Worm (Caenorhabditis elegans) whole organism, young adult: Measurements from ENCODE around the gene spp-8.

Experiments used
- ama-1 ChIP-seq, 3 experiments: fragments of 150-350 bp in 1 of 3; sonication (generic microtip) in 2 of 3; optimal IDR thresholded peaks; 2 replicates each; lab custom pipeline; 2014 to 2018; ENCODE audit warnings: missing biosample characterization in 2 of 3, missing genetic modification characterization in 2 of 3, missing genetic modification reagents in 2 of 3
- aptf-3 ChIP-seq: fragments of 200-800 bp; sonication (Bioruptor generic); IDR thresholded peaks from 2 replicates; pipeline ENCODE4 v1.3.6; 2022; ENCODE audit warnings: missing genetic modification characterization, missing compliant biosample characterization
- attf-6 ChIP-seq: fragments of 200-800 bp; sonication (Bioruptor generic); IDR thresholded peaks from 2 replicates; pipeline ENCODE4 v1.3.6; 2022; ENCODE audit warnings: missing genetic modification reagents, missing genetic modification characterization, missing compliant biosample characterization
- bed-1 ChIP-seq: fragments of 200-800 bp; sonication (Bioruptor generic); IDR thresholded peaks from 2 replicates; pipeline ENCODE4 v1.3.6; 2022; ENCODE audit warnings: missing genetic modification reagents, missing genetic modification characterization, missing compliant biosample characterization
- ceh-40 ChIP-seq: fragments of 200-800 bp; sonication (Bioruptor generic); IDR thresholded peaks from 2 replicates; pipeline ENCODE4 v1.3.6; 2022; ENCODE audit warnings: missing genetic modification characterization, missing compliant biosample characterization
- ceh-58 ChIP-seq: fragments of 200-800 bp; sonication (Bioruptor generic); IDR thresholded peaks from 2 replicates; pipeline ENCODE4 v1.3.6; 2022; ENCODE audit warnings: missing genetic modification characterization, missing compliant biosample characterization
- die-1 ChIP-seq: sonication (generic microtip); optimal IDR thresholded peaks from 2 replicates; lab custom pipeline; 2016; ENCODE audit warnings: missing genotype, mild to moderate bottlenecking, missing genetic modification characterization, missing compliant biosample characterization
- ets-4 ChIP-seq: fragments of 200-800 bp; sonication (Bioruptor generic); optimal IDR thresholded peaks from 2 replicates; lab custom pipeline; 2018; ENCODE audit warnings: mild to moderate bottlenecking, missing genetic modification characterization, missing compliant biosample characterization
- hlh-12 ChIP-seq: sonication (generic microtip); optimal IDR thresholded peaks from 2 replicates; lab custom pipeline; 2016; ENCODE audit warnings: missing genetic modification characterization, missing compliant biosample characterization
- lin-35 ChIP-seq, 3 experiments: fragments of 150-350 bp in 2 of 3; sonication (generic microtip) in 1 of 3; optimal IDR thresholded peaks; 2 replicates each; lab custom pipeline; 2014 to 2018; ENCODE audit warnings: missing biosample characterization in 3 of 3, missing genetic modification characterization in 3 of 3, missing genetic modification reagents in 3 of 3
- lir-1 ChIP-seq: fragments of 200-800 bp; sonication (Bioruptor generic); conservative IDR thresholded peaks from 2 replicates; pipeline ENCODE4 v1.3.6; 2022; ENCODE audit warnings: missing genetic modification reagents, missing genetic modification characterization, missing compliant biosample characterization
- pha-4 ChIP-seq: fragments of 150-350 bp; sonication (generic microtip); optimal IDR thresholded peaks from 2 replicates; lab custom pipeline; 2014; ENCODE audit warnings: missing biosample characterization, missing genetic modification reagents, missing genetic modification characterization
- rec-8 ChIP-seq, 2 experiments: sonication (generic microtip); optimal IDR thresholded peaks; 2 replicates each; lab custom pipeline; 2016; ENCODE audit warnings: mild to moderate bottlenecking in 2 of 2, missing genetic modification characterization in 2 of 2, missing genetic modification reagents in 2 of 2, missing genotype in 2 of 2, missing biosample characterization in 1 of 2, missing compliant biosample characterization in 1 of 2, moderate library complexity in 1 of 2
- somi-1 ChIP-seq: fragments of 200-800 bp; sonication (Bioruptor generic); optimal IDR thresholded peaks from 2 replicates; lab custom pipeline; 2018; ENCODE audit warnings: mild to moderate bottlenecking, missing genetic modification characterization, missing compliant biosample characterization

DNA sequence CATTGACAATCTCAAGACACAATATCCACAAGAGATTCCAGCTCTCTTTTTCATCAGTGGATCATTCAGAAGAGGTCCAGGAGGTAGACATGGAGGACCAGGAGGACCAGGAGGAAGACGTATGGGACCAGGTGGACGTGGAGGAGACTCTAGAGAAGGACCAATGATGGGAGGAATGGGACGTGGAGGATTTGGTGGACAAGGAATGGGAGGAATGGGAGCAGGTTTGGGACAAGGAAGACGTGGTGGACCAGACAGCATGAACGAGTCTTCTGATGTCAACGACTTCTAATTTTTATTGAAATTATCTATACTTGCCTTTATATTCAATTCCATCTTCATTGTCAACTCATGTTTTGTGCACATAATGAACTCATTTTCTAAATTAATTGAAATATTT, 6.6 kb downstream of the spp-8 start:
- TF ChIP-seq hlh-12 (tag; lab: Kevin White, UChicago) (no peak), pha-4 (no peak), attf-6 (no peak), lin-35 (GFP tag; optimal IDR thresholded peaks at IDR 0.05; lab: Kevin White, UChicago) (no peak), aptf-3 (GFP tag; lab: Robert Waterston, UW) (no peak), somi-1 (no peak), die-1 (tag; lab: Kevin White, UChicago) (no peak), ceh-40 (no peak), lir-1 (GFP tag; lab: Robert Waterston, UW) (no peak), ets-4 (GFP tag; lab: Kevin White, UChicago) (no peak), ceh-58 (no peak), rec-8 (tag; optimal IDR thresholded peaks at IDR 0.05; lab: Kevin White, UChicago) (no peak), bed-1 (no peak), ama-1 (optimal IDR thresholded peaks at IDR 0.05; lab: Kevin White, UChicago) (no peak), ama-1 (GFP tag; optimal IDR thresholded peaks at IDR 0.05; lab: Kevin White, UChicago) (no peak)
